Fruit fly (Drosophila melanogaster) S2 (cell line): ENCODE data around the gene CG12009.

Source experiments
- CG8478 ChIP-seq: fragments of >200 bp; optimal IDR thresholded peaks from 2 replicates; lab custom pipeline; 2018
- CTCF ChIP-seq, 2 experiments: fragments of >200 bp; optimal IDR thresholded peaks; 2 replicates each; lab custom pipeline; 2018

The CG12009 gene

dm6 chr3L:3319992-3320732 is 28.9 kb downstream of the CG12009 start:
- TF ChIP-seq CTCF (optimal IDR thresholded peaks at IDR 0.05; lab: Kevin White, UChicago) (no peak), CG8478 (lab: Kevin White, UChicago) (no peak)

DNA sequence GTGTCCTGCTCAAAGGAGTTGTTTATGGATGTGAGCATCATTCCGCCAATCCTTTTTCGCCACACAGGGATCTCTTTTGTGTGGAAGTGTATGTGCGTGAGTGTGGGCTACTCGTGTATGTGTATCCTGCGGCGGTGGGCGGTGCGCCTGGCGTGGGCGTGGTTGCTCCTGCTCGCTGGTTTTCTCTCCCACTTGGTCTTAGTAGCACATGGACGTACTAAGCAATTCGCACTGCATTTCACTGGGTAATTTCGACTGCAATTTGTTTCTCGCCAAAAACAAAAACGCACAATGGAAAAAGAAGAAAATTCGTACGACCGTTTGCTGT is 34.3 kb downstream of the CG12009 start:
- TF ChIP-seq CTCF (optimal IDR thresholded peaks at IDR 0.05; lab: Kevin White, UChicago), result no peak
- no peak for TF ChIP-seq CG8478 (lab: Kevin White, UChicago)

- no peak for TF ChIP-seq CTCF (optimal IDR thresholded peaks at IDR 0.05; lab: Kevin White, UChicago)
- no peak for TF ChIP-seq CG8478 (lab: Kevin White, UChicago)
These were observed 35.0 kb downstream of the CG12009 start, which contains the start of gene Gtpx for dm6 chr3L:3325925-3326903. Gene Gtpx, plus strand, starts transcription at chr3L:3326265.

dm6 chr3L:3328771-3329170 is 37.5 kb downstream of the CG12009 start, which contains the start of gene Strip:
Gene Strip, minus strand, starts transcription at chr3L:3328871.
- TF ChIP-seq CTCF (optimal IDR thresholded peaks at IDR 0.05; lab: Kevin White, UChicago), result no peak
- TF ChIP-seq CG8478 (lab: Kevin White, UChicago), result no peak

- no peak for TF ChIP-seq CG8478 (lab: Kevin White, UChicago)
These were observed 38.5 kb downstream of the CG12009 start, which contains the start of gene CG14961 for dm6 chr3L:3329763-3330162. Gene CG14961, plus strand, starts transcription at chr3L:3330063.

- TF ChIP-seq CTCF (optimal IDR thresholded peaks at IDR 0.05; lab: Kevin White, UChicago), result no peak
These were observed 43.5 kb downstream of the CG12009 start, which contains the start of gene CG14969 for dm6 chr3L:3334784-3335183. Gene CG14969, minus strand, starts transcription at chr3L:3334978.

dm6 chr3L:3335688-3336087 is 44.4 kb downstream of the CG12009 start, which contains the start of gene Drsl1:
Gene Drsl1, minus strand, starts transcription at chr3L:3335788.
- TF ChIP-seq CTCF (optimal IDR thresholded peaks at IDR 0.05; lab: Kevin White, UChicago) (no peak), CG8478 (lab: Kevin White, UChicago) (no peak)

- no peak for TF ChIP-seq CG8478 (lab: Kevin White, UChicago)
- no peak for TF ChIP-seq CTCF (optimal IDR thresholded peaks at IDR 0.05; lab: Kevin White, UChicago)
These were observed 45.3 kb downstream of the CG12009 start, which contains the start of the genes Drsl6 and kst for dm6 chr3L:3336368-3337164. Gene Drsl6, minus strand, starts transcription at chr3L:3336418. Gene kst, plus strand, starts transcription at chr3L:3336860.

DNA sequence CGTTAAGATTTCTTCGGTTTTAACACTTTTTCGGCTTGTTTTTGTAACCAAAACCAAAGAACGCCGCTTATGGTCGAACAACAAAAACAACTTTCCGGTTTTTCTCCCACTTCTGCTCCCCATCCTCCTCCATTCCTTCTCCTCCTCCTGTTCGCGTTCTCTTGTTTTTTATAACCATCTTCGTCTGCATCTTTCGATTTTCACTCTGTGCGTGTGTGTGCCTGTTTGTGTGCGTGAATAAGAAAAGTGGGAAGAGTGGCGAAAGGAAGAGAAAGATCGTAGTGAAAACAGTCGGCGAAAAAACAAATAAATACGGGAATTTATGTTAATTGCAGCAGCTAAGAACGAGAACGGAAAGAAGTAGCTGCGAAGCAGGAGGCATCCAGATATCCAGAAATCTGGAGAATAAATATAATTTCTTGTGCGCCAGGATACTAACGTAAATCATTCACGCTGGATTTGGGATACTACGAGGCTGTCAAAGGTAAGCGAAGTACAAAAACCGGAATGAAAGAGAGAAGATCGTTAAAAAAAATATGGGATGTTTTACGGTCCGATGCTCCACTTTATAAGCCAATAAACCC is 46.2 kb downstream of the CG12009 start:
- TF ChIP-seq CG8478 (lab: Kevin White, UChicago) (no peak), CTCF (optimal IDR thresholded peaks at IDR 0.05; lab: Kevin White, UChicago) (no peak)

DNA sequence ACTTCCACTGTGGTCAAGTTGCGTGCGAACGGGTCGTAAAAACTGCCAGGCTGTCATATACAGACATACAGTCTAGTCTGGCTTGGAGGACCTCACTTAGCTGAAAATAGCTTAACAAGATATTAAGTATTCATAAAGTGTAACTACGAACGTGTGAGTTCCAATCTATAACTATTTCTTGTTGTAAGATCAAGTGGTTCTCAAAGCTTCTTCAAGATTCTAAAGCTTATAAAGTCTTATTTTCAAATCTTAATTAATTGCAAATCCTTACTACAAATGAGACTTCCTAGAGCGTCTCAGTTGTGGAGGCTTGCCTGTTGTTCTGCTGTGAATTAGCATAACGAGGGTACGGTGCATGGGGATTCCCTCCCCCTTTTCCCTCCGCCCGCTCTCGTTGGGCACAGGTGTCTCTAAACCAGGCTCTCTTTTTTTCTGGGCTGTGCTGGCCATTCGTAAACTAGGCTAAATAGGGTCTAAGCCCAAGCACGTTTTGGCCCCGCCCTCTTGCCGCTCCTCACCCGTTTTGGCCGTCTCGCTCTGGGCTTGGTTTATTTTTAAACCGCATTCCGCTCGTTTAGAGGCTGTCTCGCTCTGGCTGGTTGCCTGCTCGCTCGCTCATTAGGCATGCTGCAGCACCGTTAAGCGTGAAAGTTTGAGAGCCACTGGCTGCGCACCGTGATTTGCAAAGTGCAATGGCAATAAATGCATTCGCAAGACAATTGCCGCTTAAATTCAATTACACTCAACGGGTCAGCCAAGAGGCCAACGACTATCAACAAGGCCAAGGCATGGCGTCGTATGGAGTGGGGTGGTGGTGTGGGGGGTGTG is 47.0 kb downstream of the CG12009 start:
- TF ChIP-seq CG8478 (lab: Kevin White, UChicago) (no peak), CTCF (optimal IDR thresholded peaks at IDR 0.05; lab: Kevin White, UChicago) (no peak)

dm6 chr3L:3338882-3339590 is 47.8 kb downstream of the CG12009 start:
- TF ChIP-seq CTCF (optimal IDR thresholded peaks at IDR 0.05; lab: Kevin White, UChicago) (no peak), CG8478 (lab: Kevin White, UChicago) (no peak)

DNA sequence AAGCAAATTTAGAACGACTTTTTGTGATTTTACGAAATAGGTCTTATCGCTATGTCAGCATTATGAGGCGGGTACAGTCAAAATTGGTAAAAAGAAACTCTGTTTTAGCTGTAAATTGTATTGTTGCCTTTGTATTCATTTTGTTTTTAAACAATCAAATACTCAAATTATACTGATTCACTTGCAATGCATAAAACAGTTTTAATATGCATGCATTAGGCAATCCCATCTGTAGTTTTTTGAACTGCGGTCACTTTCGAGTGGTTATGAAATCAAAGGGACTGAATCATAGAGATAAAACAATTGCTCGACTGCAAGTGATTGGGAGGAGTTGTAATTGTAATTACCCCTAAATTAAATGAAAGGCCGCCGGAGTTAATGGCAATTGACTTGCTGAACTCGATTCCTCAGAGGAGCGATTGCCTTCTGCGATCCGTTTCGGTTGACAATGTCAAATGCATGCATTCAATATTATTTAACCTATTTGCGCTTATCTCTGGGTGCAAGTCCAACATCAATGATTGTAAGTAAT is 48.5 kb downstream of the CG12009 start:
- TF ChIP-seq CTCF (optimal IDR thresholded peaks at IDR 0.05; lab: Kevin White, UChicago) (no peak), CG8478 (lab: Kevin White, UChicago) (no peak)
